Fruit fly (Drosophila melanogaster) whole organism, embryonic: Measurements from ENCODE around the gene CG15536.

ENCODE experiments used
- ATbp ChIP-seq: fragments of 200-800 bp; sonication (Bioruptor generic); optimal IDR thresholded peaks from 2 replicates; lab custom pipeline; 2017; ENCODE audit warnings: missing biosample characterization, mild to moderate bottlenecking, missing genetic modification characterization, missing genetic modification reagents
- Awh ChIP-seq: fragments of 200-800 bp; sonication (Bioruptor generic); IDR thresholded peaks from 2 replicates; pipeline ENCODE4, ENCODE4 v1.3.6; 2022; ENCODE audit warnings: missing biosample characterization, missing genetic modification characterization
- CG12299 ChIP-seq: fragments of 200-800 bp; sonication (Bioruptor generic); optimal IDR thresholded peaks from 2 replicates; lab custom pipeline; 2018; ENCODE audit warnings: missing biosample characterization, mild to moderate bottlenecking, missing genetic modification characterization
- CG1233 ChIP-seq: fragments of 200-800 bp; sonication (Bioruptor generic); optimal IDR thresholded peaks from 4 replicates; lab custom pipeline; 2018; ENCODE audit warnings: missing biosample characterization, mild to moderate bottlenecking, missing genetic modification characterization
- CG12769 ChIP-seq: fragments of 200-800 bp; sonication (Bioruptor generic); optimal IDR thresholded peaks from 2 replicates; lab custom pipeline; 2019; ENCODE audit warnings: missing biosample characterization, mild to moderate bottlenecking, missing genetic modification characterization, moderate library complexity
- CG12942 ChIP-seq: fragments of 200-800 bp; sonication (Bioruptor generic); optimal IDR thresholded peaks from 3 replicates; lab custom pipeline; 2016; ENCODE audit warnings: missing biosample characterization, missing genetic modification characterization
- CG14014 ChIP-seq: fragments of 200-800 bp; sonication (Bioruptor generic); IDR thresholded peaks from 2 replicates; pipeline ENCODE4 v1.3.6; 2022; ENCODE audit warnings: missing biosample characterization, missing genetic modification characterization
- CG15479 ChIP-seq: fragments of 200-800 bp; sonication (Bioruptor generic); optimal IDR thresholded peaks from 3 replicates; lab custom pipeline; 2019; ENCODE audit warnings: missing biosample characterization, mild to moderate bottlenecking, missing genetic modification characterization, moderate library complexity
- CG15601 ChIP-seq: fragments of 200-800 bp; sonication (Bioruptor generic); optimal IDR thresholded peaks from 3 replicates; lab custom pipeline; 2019; ENCODE audit warnings: missing biosample characterization, mild to moderate bottlenecking, missing genetic modification characterization, moderate library complexity
- CG18476 ChIP-seq: fragments of 200-800 bp; sonication (Bioruptor generic); optimal IDR thresholded peaks from 2 replicates; lab custom pipeline; 2016; ENCODE audit warnings: missing biosample characterization, mild to moderate bottlenecking, missing genetic modification characterization
- CG31388 ChIP-seq: fragments of 200-800 bp; sonication (Bioruptor generic); optimal IDR thresholded peaks from 2 replicates; lab custom pipeline; 2016; ENCODE audit warnings: missing biosample characterization, missing genetic modification characterization
- CG33557 ChIP-seq: fragments of 200-800 bp; sonication (Bioruptor generic); optimal IDR thresholded peaks from 2 replicates; lab custom pipeline; 2019; ENCODE audit warnings: missing biosample characterization, mild to moderate bottlenecking, missing genetic modification characterization, moderate library complexity
- CG34422 ChIP-seq: fragments of 200-800 bp; sonication (Bioruptor generic); IDR thresholded peaks from 3 replicates; pipeline ENCODE4 v1.3.6; 2022; ENCODE audit warnings: missing biosample characterization, missing genetic modification characterization
- CG42726 ChIP-seq: fragments of 200-800 bp; sonication (Bioruptor generic); IDR thresholded peaks from 2 replicates; pipeline ENCODE4 v1.3.6; 2022; ENCODE audit warnings: missing biosample characterization, missing genetic modification characterization; ENCODE audit not compliant: partially characterized antibody
- CG4730 ChIP-seq: fragments of 200-800 bp; sonication (Bioruptor generic); IDR thresholded peaks from 2 replicates; pipeline ENCODE4 v1.3.6; 2022; ENCODE audit warnings: missing biosample characterization, missing genetic modification characterization
- CG8924 ChIP-seq: fragments of 200-800 bp; optimal IDR thresholded peaks from 3 replicates; lab custom pipeline; 2019; ENCODE audit warnings: missing biosample characterization, mild to moderate bottlenecking, missing genetic modification characterization, moderate library complexity
- D19B ChIP-seq: fragments of 200-800 bp; sonication (Bioruptor generic); optimal IDR thresholded peaks from 2 replicates; lab custom pipeline; 2017; ENCODE audit warnings: missing biosample characterization, mild to moderate bottlenecking, missing genetic modification characterization
- Ets65A ChIP-seq: fragments of 200-800 bp; sonication (Bioruptor generic); peaks from one replicate; lab custom pipeline; 2016; ENCODE audit warnings: missing biosample characterization, missing genetic modification characterization
- HHEX ChIP-seq: fragments of 200-800 bp; sonication (Bioruptor generic); optimal IDR thresholded peaks from 3 replicates; lab custom pipeline; 2017; ENCODE audit warnings: missing biosample characterization, mild to moderate bottlenecking, missing genetic modification characterization, missing genetic modification reagents
- HmgZ ChIP-seq: fragments of 200-800 bp; sonication (Bioruptor generic); optimal IDR thresholded peaks from 2 replicates; lab custom pipeline; 2018; ENCODE audit warnings: missing biosample characterization, mild to moderate bottlenecking, missing genetic modification characterization
- Hmx ChIP-seq: fragments of 200-800 bp; sonication (Bioruptor generic); optimal IDR thresholded peaks from 2 replicates; lab custom pipeline; 2016; ENCODE audit warnings: missing biosample characterization, missing genetic modification characterization
- Hr39 ChIP-seq: fragments of >200 bp; optimal IDR thresholded peaks from 2 replicates; lab custom pipeline; 2017
- Hr78 ChIP-seq, 2 experiments: fragments of 200-800 bp in 1 of 2; fragments of >200 bp in 1 of 2; sonication (Bioruptor generic) in 1 of 2; optimal IDR thresholded peaks; 2 replicates each; lab custom pipeline; 2017 to 2019; ENCODE audit warnings: missing biosample characterization in 2 of 2, missing genetic modification characterization in 2 of 2, mild to moderate bottlenecking in 1 of 2, moderate library complexity in 1 of 2
- Nf-YC ChIP-seq: fragments of 200-800 bp; optimal IDR thresholded peaks from 3 replicates; lab custom pipeline; 2019; ENCODE audit warnings: missing biosample characterization, mild to moderate bottlenecking, missing genetic modification characterization, moderate library complexity
- Ptx1 ChIP-seq: fragments of 200-800 bp; sonication (Bioruptor generic); IDR thresholded peaks from 2 replicates; pipeline ENCODE4 v1.3.6; 2022; ENCODE audit warnings: missing biosample characterization, missing genetic modification characterization
- Sry-δ ChIP-seq: fragments of 200-800 bp; sonication (Bioruptor generic); optimal IDR thresholded peaks from 2 replicates; lab custom pipeline; 2016; ENCODE audit warnings: missing biosample characterization, missing genetic modification characterization
- Ssrp ChIP-seq: fragments of 200-800 bp; sonication (Bioruptor generic); optimal IDR thresholded peaks from 2 replicates; lab custom pipeline; 2018; ENCODE audit warnings: missing biosample characterization, mild to moderate bottlenecking, missing genetic modification characterization, moderate library complexity
- abd-A ChIP-seq: fragments of 200-800 bp; sonication (Bioruptor generic); optimal IDR thresholded peaks from 3 replicates; lab custom pipeline; 2019; ENCODE audit warnings: missing biosample characterization, mild to moderate bottlenecking, missing genetic modification characterization, moderate library complexity
- br ChIP-seq: fragments of >200 bp; optimal IDR thresholded peaks from 2 replicates; lab custom pipeline; 2017
- btn ChIP-seq: fragments of 200-800 bp; sonication (Bioruptor generic); optimal IDR thresholded peaks from 2 replicates; lab custom pipeline; 2016; ENCODE audit warnings: missing biosample characterization, missing genetic modification characterization
- chinmo ChIP-seq: fragments of 200-800 bp; sonication (Bioruptor generic); IDR thresholded peaks from 4 replicates; pipeline ENCODE4 v1.3.6; 2022; ENCODE audit warnings: missing biosample characterization, missing genetic modification characterization; ENCODE audit not compliant: partially characterized antibody
- chn ChIP-seq: fragments of 200-800 bp; sonication (Bioruptor generic); optimal IDR thresholded peaks from 2 replicates; lab custom pipeline; 2016; ENCODE audit warnings: missing biosample characterization, missing genetic modification characterization
- eyg ChIP-seq: fragments of 200-800 bp; sonication (Bioruptor generic); optimal IDR thresholded peaks from 3 replicates; lab custom pipeline; 2016; ENCODE audit warnings: missing biosample characterization, missing genetic modification characterization
- fd102C ChIP-seq: fragments of 200-800 bp; sonication (Bioruptor generic); optimal IDR thresholded peaks from 2 replicates; lab custom pipeline; 2018; ENCODE audit warnings: missing biosample characterization, mild to moderate bottlenecking, missing genetic modification characterization, moderate library complexity
- fd96Cb ChIP-seq: fragments of 200-800 bp; sonication (Bioruptor generic); optimal IDR thresholded peaks from 2 replicates; lab custom pipeline; 2018; ENCODE audit warnings: missing biosample characterization, mild to moderate bottlenecking, missing genetic modification characterization, moderate library complexity
- ftz-f1 ChIP-seq: fragments of 200-800 bp; sonication (Bioruptor generic); optimal IDR thresholded peaks from 2 replicates; lab custom pipeline; 2016; ENCODE audit warnings: missing biosample characterization, missing genetic modification characterization
- h ChIP-seq: fragments of >200 bp; optimal IDR thresholded peaks from 2 replicates; lab custom pipeline; 2017
- hkb ChIP-seq, 2 experiments: fragments of 200-800 bp in 1 of 2; fragments of >200 bp in 1 of 2; sonication (Bioruptor generic) in 1 of 2; IDR thresholded peaks in 1 of 2; optimal IDR thresholded peaks in 1 of 2; 2 replicates each; pipeline versions ENCODE4 v1.3.6 to Lab custom; 2017 to 2022; ENCODE audit warnings: missing biosample characterization in 1 of 2, missing genetic modification characterization in 1 of 2
- klu ChIP-seq: fragments of 200-800 bp; sonication (Bioruptor generic); IDR thresholded peaks from 2 replicates; pipeline ENCODE4 v1.3.6; 2022; ENCODE audit warnings: missing biosample characterization, missing genetic modification characterization
- lilli ChIP-seq: fragments of 200-800 bp; sonication (Bioruptor generic); optimal IDR thresholded peaks from 3 replicates; lab custom pipeline; 2016; ENCODE audit warnings: missing biosample characterization, missing genetic modification characterization
- luna ChIP-seq: fragments of 200-800 bp; sonication (Bioruptor generic); optimal IDR thresholded peaks from 2 replicates; lab custom pipeline; 2016; ENCODE audit warnings: missing biosample characterization, missing genetic modification characterization
- pho ChIP-seq: fragments of 200-800 bp; sonication (Bioruptor generic); optimal IDR thresholded peaks from 2 replicates; lab custom pipeline; 2016; ENCODE audit warnings: missing biosample characterization, missing genetic modification characterization
- prd ChIP-seq, 3 experiments: fragments of >200 bp in 2 of 3; fragments of 200-800 bp in 1 of 3; sonication (Bioruptor generic) in 1 of 3; optimal IDR thresholded peaks in 2 of 3; IDR thresholded peaks in 1 of 3; 2 replicates in 2 of 3; 3 replicates in 1 of 3; pipeline versions ENCODE4 v1.3.6 to Lab custom; 2017 to 2022; ENCODE audit warnings: missing biosample characterization in 1 of 3, missing genetic modification characterization in 1 of 3
- rib ChIP-seq: fragments of 200-800 bp; sonication (Bioruptor generic); IDR thresholded peaks from 2 replicates; pipeline ENCODE4 v1.3.6; 2022; ENCODE audit warnings: missing biosample characterization, missing genetic modification characterization
- row ChIP-seq: fragments of 200-800 bp; sonication (Bioruptor generic); IDR thresholded peaks from 3 replicates; pipeline ENCODE4 v1.3.6; 2022; ENCODE audit warnings: missing biosample characterization, missing genetic modification characterization
- so ChIP-seq: fragments of 200-800 bp; sonication (Bioruptor generic); IDR thresholded peaks from 3 replicates; pipeline ENCODE4 v1.3.6; 2022; ENCODE audit warnings: missing biosample characterization, missing genetic modification characterization
- tgo ChIP-seq: fragments of 200-800 bp; sonication (Bioruptor generic); IDR thresholded peaks from 3 replicates; pipeline ENCODE4 v1.3.6; 2022; ENCODE audit warnings: missing biosample characterization, missing genetic modification characterization
- tll ChIP-seq, 2 experiments: fragments of 200-800 bp in 1 of 2; fragments of >200 bp in 1 of 2; sonication (Bioruptor generic) in 1 of 2; optimal IDR thresholded peaks; 2 replicates each; lab custom pipeline; 2017 to 2019; ENCODE audit warnings: missing biosample characterization in 2 of 2, missing genetic modification characterization in 2 of 2, mild to moderate bottlenecking in 1 of 2, moderate library complexity in 1 of 2
- trem ChIP-seq: fragments of 200-800 bp; optimal IDR thresholded peaks from 3 replicates; lab custom pipeline; 2019; ENCODE audit warnings: missing biosample characterization, mild to moderate bottlenecking, missing genetic modification characterization, moderate library complexity

The CG15536 gene

dm6 chr3R:30388215-30388871 is 36.6 kb downstream of the CG15536 start (continued):
- TF ChIP-seq CG34422 (peak; percentile 93), Ptx1 (peak; percentile 91), Sry-δ (GFP tag; lab: Kevin White, UChicago) (peak; percentile 70), row (GFP tag; lab: Robert Waterston, UW) (peak; percentile 93), h (no peak), tgo (GFP tag; lab: Robert Waterston, UW) (peak; percentile 89), CG14014 (GFP tag; lab: Robert Waterston, UW) (peak; percentile 87), klu (GFP tag; lab: Robert Waterston, UW) (peak; percentile 90), CG42726 (0 out of 2 replicates have a peak, but pooled peaks have one; percentile 21), Ets65A (GFP tag; lab: Kevin White, UChicago) (peak; percentile 100), CG12299 (tag; lab: Kevin White, UChicago) (peak; percentile 71), Nf-YC (tag; lab: Kevin White, UChicago) (peak; percentile 90), trem (tag; lab: Kevin White, UChicago) (peak; percentile 78), CG15601 (tag; lab: Kevin White, UChicago) (peak; percentile 89), CG31388 (GFP tag; lab: Kevin White, UChicago) (peak; percentile 86), ftz-f1 (GFP tag; lab: Kevin White, UChicago) (peak; percentile 66), prd (optimal IDR thresholded peaks at IDR 0.05; lab: Kevin White, UChicago) (no peak), prd (GFP tag; IDR thresholded peaks at IDR 0.05; lab: Robert Waterston, UW) (peak; percentile 94), fd96Cb (tag; lab: Kevin White, UChicago) (peak; percentile 95), CG12769 (tag; lab: Kevin White, UChicago) (peak; percentile 94), btn (GFP tag; lab: Kevin White, UChicago) (peak; percentile 93), D19B (GFP tag; lab: Kevin White, UChicago) (peak; percentile 92), so (GFP tag; lab: Robert Waterston, UW) (peak; percentile 89), CG18476 (GFP tag; lab: Kevin White, UChicago) (peak; percentile 93), CG15479 (GFP tag; lab: Kevin White, UChicago) (peak; percentile 40), pho (GFP tag; lab: Kevin White, UChicago) (peak; percentile 98), eyg (GFP tag; lab: Kevin White, UChicago) (peak; percentile 96), chinmo (peak; percentile 96), Hr78 (GFP tag; optimal IDR thresholded peaks at IDR 0.05; lab: Kevin White, UChicago) (peak in 1 of 2 experiments; percentile 92), CG33557 (GFP tag; lab: Kevin White, UChicago) (peak; percentile 95), CG1233 (GFP tag; lab: Kevin White, UChicago) (peak; percentile 97), HmgZ (tag; lab: Kevin White, UChicago) (peak; percentile 93), HHEX (peak; percentile 95), hkb (optimal IDR thresholded peaks at IDR 0.05; lab: Kevin White, UChicago) (no peak), hkb (GFP tag; IDR thresholded peaks at IDR 0.05; lab: Robert Waterston, UW) (peak; percentile 88), lilli (GFP tag; lab: Kevin White, UChicago) (peak; percentile 97), chn (peak; percentile 96), tll (GFP tag; optimal IDR thresholded peaks at IDR 0.05; lab: Kevin White, UChicago) (peak; percentile 59 to 74), ATbp (GFP tag; lab: Kevin White, UChicago) (peak; percentile 91), luna (GFP tag; lab: Kevin White, UChicago) (peak; percentile 72), br (lab: Kevin White, UChicago) (no peak), abd-A (tag; lab: Kevin White, UChicago) (no peak), fd102C (GFP tag; lab: Kevin White, UChicago) (peak; percentile 29), Awh (GFP tag; lab: Robert Waterston, UW) (peak; percentile 70; the same call in 1 of the 2 replicates), rib (peak; percentile 73), CG12942 (GFP tag; lab: Kevin White, UChicago) (peak; percentile 94), CG4730 (GFP tag; lab: Robert Waterston, UW) (peak; percentile 82), Hmx (GFP tag; lab: Kevin White, UChicago) (peak; percentile 95), Ssrp (tag; lab: Kevin White, UChicago) (peak; percentile 96), CG8924 (peak; percentile 96), Hr39 (lab: Kevin White, UChicago) (no peak)
